Fruit fly (Drosophila melanogaster) whole organism: Measurements from ENCODE around the gene CG5167.

ENCODE experiments used
- CG8478 ChIP-seq: fragments of >200 bp; optimal IDR thresholded peaks from 2 replicates; lab custom pipeline; 2018; ENCODE audit warnings: inconsistent platforms
- pan ChIP-seq: fragments of >200 bp; optimal IDR thresholded peaks from 2 replicates; lab custom pipeline; 2017
- psq ChIP-seq: fragments of >200 bp; optimal IDR thresholded peaks from 2 replicates; lab custom pipeline; 2017
- usp ChIP-seq: fragments of >200 bp; optimal IDR thresholded peaks from 2 replicates; lab custom pipeline; 2017; ENCODE audit warnings: missing biosample characterization, missing genetic modification characterization, mixed read lengths

DNA sequence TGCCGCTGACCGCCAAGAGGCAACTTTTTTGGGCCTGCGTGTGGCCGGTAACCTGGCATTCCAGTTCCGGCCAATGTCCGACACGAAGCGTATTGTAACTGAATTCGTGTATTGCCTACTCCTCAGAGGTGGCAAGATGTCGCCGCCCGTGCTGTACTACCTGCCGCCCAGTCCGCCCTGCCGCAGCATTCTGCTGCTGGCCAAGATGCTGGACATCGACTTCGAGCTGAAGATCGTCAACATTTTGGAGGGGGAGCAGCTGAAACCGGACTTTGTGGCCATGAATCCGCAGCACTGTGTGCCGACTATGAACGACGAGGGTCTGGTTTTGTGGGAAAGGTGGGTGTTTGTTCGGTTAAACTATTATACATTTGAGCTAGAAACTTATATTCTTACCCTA, 22.1 kb upstream of the CG5167 start:
- TF ChIP-seq psq (no peak), pan (lab: Kevin White, UChicago) (no peak), usp (GFP tag; lab: Kevin White, UChicago) (no peak), CG8478 (lab: Kevin White, UChicago) (no peak)
